Worm (Caenorhabditis elegans) whole organism, mixed stage, embryonic: ENCODE data around the gene ssq-1.

Experiments
- M03D4.4 ChIP-seq: sonication (generic microtip); optimal IDR thresholded peaks from 2 replicates; lab custom pipeline; 2017; ENCODE audit warnings: mild to moderate bottlenecking, missing genetic modification characterization, missing compliant biosample characterization
- ces-1 ChIP-seq: fragments of 150-350 bp; optimal IDR thresholded peaks from 2 replicates; lab custom pipeline; 2014; ENCODE audit warnings: missing biosample characterization, missing genetic modification reagents, missing genetic modification characterization
- elt-1 ChIP-seq: sonication (generic microtip); optimal IDR thresholded peaks from 2 replicates; lab custom pipeline; 2017; ENCODE audit warnings: missing genetic modification characterization, mild to moderate bottlenecking, missing compliant biosample characterization, antibody characterized with exemption, moderate library complexity, borderline replicate concordance; ENCODE audit not compliant: insufficient read depth
- elt-3 ChIP-seq: fragments of 150-350 bp; optimal IDR thresholded peaks from 2 replicates; lab custom pipeline; 2014; ENCODE audit warnings: missing biosample characterization, missing genetic modification characterization
- lsy-2 ChIP-seq: fragments of 150-350 bp; optimal IDR thresholded peaks from 2 replicates; lab custom pipeline; 2014; ENCODE audit warnings: missing biosample characterization, missing genetic modification characterization
- mep-1 ChIP-seq: fragments of 150-350 bp; optimal IDR thresholded peaks from 2 replicates; lab custom pipeline; 2017; ENCODE audit warnings: missing biosample characterization, missing genetic modification reagents, missing genetic modification characterization, inconsistent platforms
- nhr-12 ChIP-seq: fragments of 150-350 bp; optimal IDR thresholded peaks from 2 replicates; lab custom pipeline; 2014; ENCODE audit warnings: missing biosample characterization, missing genetic modification characterization
- sem-2 ChIP-seq: fragments of 200-800 bp; sonication (Bioruptor generic); optimal IDR thresholded peaks from 2 replicates; lab custom pipeline; 2018; ENCODE audit warnings: mild to moderate bottlenecking, missing genetic modification characterization, missing compliant biosample characterization
- unc-39 ChIP-seq: fragments of 150-350 bp; optimal IDR thresholded peaks from 2 replicates; lab custom pipeline; 2014; ENCODE audit warnings: missing biosample characterization, missing genetic modification characterization
- unc-62 ChIP-seq: fragments of 150-350 bp; optimal IDR thresholded peaks from 2 replicates; lab custom pipeline; 2014; ENCODE audit warnings: missing biosample characterization, missing genetic modification reagents, missing genetic modification characterization
- ztf-11 ChIP-seq: fragments of 150-350 bp; optimal IDR thresholded peaks from 2 replicates; lab custom pipeline; 2014; ENCODE audit warnings: missing biosample characterization, missing genetic modification characterization

DNA sequence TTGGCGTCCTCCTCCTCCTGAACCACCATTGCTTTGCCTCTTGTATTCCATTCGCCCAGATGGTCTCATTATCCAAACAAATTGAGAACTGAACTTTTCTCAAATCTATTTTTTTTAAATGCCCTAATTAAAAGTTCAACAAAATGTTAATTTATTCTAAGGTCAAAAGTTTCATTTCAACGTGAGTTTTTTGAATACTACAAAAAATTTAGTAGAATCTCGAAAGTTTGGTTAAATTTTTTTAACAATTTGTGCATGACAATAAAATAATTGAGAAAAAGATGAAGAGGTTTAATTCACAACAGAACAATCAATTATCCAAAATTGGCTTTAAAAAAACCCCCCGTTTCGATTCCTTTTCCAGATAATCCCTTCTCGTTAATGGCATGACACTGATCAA lies 39.6 kb downstream of the ssq-1 start, which contains the start of gene F32B6.4:
- TF ChIP-seq unc-39 (tag; lab: Kevin White, UChicago), result no peak
- TF ChIP-seq M03D4.4 (tag; lab: Kevin White, UChicago), result no peak
- TF ChIP-seq sem-2 (GFP tag; lab: Kevin White, UChicago), result no peak
- TF ChIP-seq elt-3 (tag; lab: Kevin White, UChicago), result no peak
- no peak for TF ChIP-seq nhr-12 (tag; lab: Kevin White, UChicago)
- no peak for TF ChIP-seq unc-62 (GFP tag; lab: Kevin White, UChicago)
- no peak for TF ChIP-seq lsy-2 (tag; lab: Kevin White, UChicago)
- TF ChIP-seq ztf-11 (tag; lab: Kevin White, UChicago), result no peak
- no peak for TF ChIP-seq elt-1 (tag; lab: Kevin White, UChicago)
- TF ChIP-seq ces-1, result no peak
- no peak for TF ChIP-seq mep-1 (tag; lab: Kevin White, UChicago)
